Fruit fly (Drosophila melanogaster) whole organism, prepupa: ENCODE measurements around the gene Syx13.

Experiments
- CG10631 ChIP-seq: fragments of 200-800 bp; sonication (Bioruptor generic); optimal IDR thresholded peaks from 2 replicates; lab custom pipeline; 2016; ENCODE audit warnings: missing biosample characterization, missing genetic modification characterization
- CG10669 ChIP-seq: fragments of 200-800 bp; sonication (Bioruptor generic); optimal IDR thresholded peaks from 3 replicates; lab custom pipeline; 2018; ENCODE audit warnings: missing biosample characterization, mild to moderate bottlenecking, missing genetic modification characterization, moderate library complexity
- CG11762 ChIP-seq: fragments of 200-800 bp; sonication (Bioruptor generic); optimal IDR thresholded peaks from 3 replicates; lab custom pipeline; 2016; ENCODE audit warnings: missing biosample characterization, missing genetic modification characterization; ENCODE audit not compliant: insufficient read depth
- CG11902 ChIP-seq: fragments of 200-800 bp; sonication (Bioruptor generic); optimal IDR thresholded peaks from 3 replicates; lab custom pipeline; 2016; ENCODE audit warnings: missing biosample characterization, missing genetic modification characterization
- CG15336 ChIP-seq: fragments of 200-800 bp; sonication (Bioruptor generic); IDR thresholded peaks from 2 replicates; pipeline ENCODE4 v1.3.6; 2022; ENCODE audit warnings: missing biosample characterization, missing genetic modification characterization
- CG1621 ChIP-seq: fragments of 200-800 bp; sonication (Bioruptor generic); optimal IDR thresholded peaks from 3 replicates; lab custom pipeline; 2018; ENCODE audit warnings: missing biosample characterization, mild to moderate bottlenecking, missing genetic modification characterization
- CG3032 ChIP-seq: fragments of 200-800 bp; optimal IDR thresholded peaks from 2 replicates; lab custom pipeline; 2019; ENCODE audit warnings: missing biosample characterization, mild to moderate bottlenecking, missing genetic modification characterization, moderate library complexity
- CG31627 ChIP-seq: fragments of 200-800 bp; sonication (Bioruptor generic); optimal IDR thresholded peaks from 3 replicates; lab custom pipeline; 2016; ENCODE audit warnings: missing biosample characterization, missing genetic modification characterization
- CG34406 ChIP-seq: fragments of 200-800 bp; sonication (Bioruptor generic); optimal IDR thresholded peaks from 3 replicates; lab custom pipeline; 2016; ENCODE audit warnings: missing biosample characterization, missing genetic modification characterization
- CG3919 ChIP-seq: fragments of 200-800 bp; sonication (Bioruptor generic); optimal IDR thresholded peaks from 3 replicates; lab custom pipeline; 2016; ENCODE audit warnings: missing biosample characterization, missing genetic modification characterization
- CG4318 ChIP-seq: fragments of 200-800 bp; sonication (Bioruptor generic); optimal IDR thresholded peaks from 3 replicates; lab custom pipeline; 2017; ENCODE audit warnings: missing biosample characterization, mild to moderate bottlenecking, missing genetic modification characterization
- CG6163 ChIP-seq: fragments of 200-800 bp; sonication (Bioruptor generic); IDR thresholded peaks from 3 replicates; pipeline ENCODE4 v1.3.6; 2022; ENCODE audit warnings: missing biosample characterization, missing genetic modification characterization
- CG6276 ChIP-seq: fragments of 200-800 bp; sonication (Bioruptor generic); optimal IDR thresholded peaks from 2 replicates; lab custom pipeline; 2017; ENCODE audit warnings: missing biosample characterization, mild to moderate bottlenecking, missing genetic modification characterization
- CG6808 ChIP-seq: fragments of 200-800 bp; sonication (Bioruptor generic); optimal IDR thresholded peaks from 3 replicates; lab custom pipeline; 2017; ENCODE audit warnings: missing biosample characterization, missing genetic modification characterization, mild to moderate bottlenecking, moderate library complexity, missing genetic modification reagents
- CG7368 ChIP-seq: fragments of 200-800 bp; sonication (Bioruptor generic); optimal IDR thresholded peaks from 3 replicates; lab custom pipeline; 2016; ENCODE audit warnings: missing biosample characterization, missing genetic modification characterization
- CG8119 ChIP-seq: fragments of 200-800 bp; sonication (Bioruptor generic); IDR thresholded peaks from 3 replicates; pipeline ENCODE4 v1.3.6; 2022; ENCODE audit warnings: missing biosample characterization, missing genetic modification characterization
- CG8319 ChIP-seq: fragments of 200-800 bp; sonication (Bioruptor generic); optimal IDR thresholded peaks from 3 replicates; lab custom pipeline; 2016; ENCODE audit warnings: missing biosample characterization, missing genetic modification characterization
- CG8632 ChIP-seq: fragments of 200-800 bp; sonication (Bioruptor generic); optimal IDR thresholded peaks from 3 replicates; lab custom pipeline; 2016; ENCODE audit warnings: missing biosample characterization, missing genetic modification characterization
- Eip75B ChIP-seq: fragments of 200-800 bp; sonication (Bioruptor generic); optimal IDR thresholded peaks from 3 replicates; lab custom pipeline; 2016; ENCODE audit warnings: missing biosample characterization, missing genetic modification characterization
- Eip78C ChIP-seq: fragments of 200-800 bp; sonication (Bioruptor generic); peaks from one replicate; lab custom pipeline; 2016; ENCODE audit warnings: missing biosample characterization, missing genetic modification characterization
- Ets21C ChIP-seq: fragments of 200-800 bp; sonication (Bioruptor generic); optimal IDR thresholded peaks from 3 replicates; lab custom pipeline; 2016; ENCODE audit warnings: missing biosample characterization, missing genetic modification characterization
- Ets96B ChIP-seq: fragments of 200-800 bp; optimal IDR thresholded peaks from 2 replicates; lab custom pipeline; 2019; ENCODE audit warnings: missing biosample characterization, mild to moderate bottlenecking, missing genetic modification characterization, moderate library complexity
- Hr38 ChIP-seq: sonication (Bioruptor generic); optimal IDR thresholded peaks from 2 replicates; lab custom pipeline; 2016; ENCODE audit warnings: missing biosample characterization, missing genetic modification characterization
- Hr39 ChIP-seq: fragments of 200-800 bp; sonication (Bioruptor generic); optimal IDR thresholded peaks from 2 replicates; lab custom pipeline; 2016; ENCODE audit warnings: missing biosample characterization, missing genetic modification characterization
- Hr4 ChIP-seq: fragments of 200-800 bp; sonication (Bioruptor generic); optimal IDR thresholded peaks from 3 replicates; lab custom pipeline; 2016; ENCODE audit warnings: missing biosample characterization, missing genetic modification characterization
- Met ChIP-seq: fragments of 200-800 bp; sonication (Bioruptor generic); optimal IDR thresholded peaks from 3 replicates; lab custom pipeline; 2016; ENCODE audit warnings: missing biosample characterization, missing genetic modification characterization
- OdsH ChIP-seq: fragments of 200-800 bp; sonication (Bioruptor generic); optimal IDR thresholded peaks from 3 replicates; lab custom pipeline; 2016; ENCODE audit warnings: missing biosample characterization, missing genetic modification characterization
- Smox ChIP-seq: fragments of 200-800 bp; sonication (Bioruptor generic); optimal IDR thresholded peaks from 3 replicates; lab custom pipeline; 2016; ENCODE audit warnings: missing biosample characterization, missing genetic modification characterization
- Sox102F ChIP-seq: fragments of 200-800 bp; sonication (Bioruptor generic); optimal IDR thresholded peaks from 2 replicates; lab custom pipeline; 2016; ENCODE audit warnings: missing biosample characterization, mild to moderate bottlenecking, missing genetic modification characterization
- Sox14 ChIP-seq: fragments of 200-800 bp; sonication (Bioruptor generic); optimal IDR thresholded peaks from 3 replicates; lab custom pipeline; 2016; ENCODE audit warnings: missing biosample characterization, missing genetic modification characterization
- Sox15 ChIP-seq: fragments of 200-800 bp; sonication (Bioruptor generic); optimal IDR thresholded peaks from 3 replicates; lab custom pipeline; 2016; ENCODE audit warnings: missing biosample characterization, missing genetic modification characterization
- achi ChIP-seq: fragments of 200-800 bp; sonication (Bioruptor generic); optimal IDR thresholded peaks from 3 replicates; lab custom pipeline; 2016; ENCODE audit warnings: missing biosample characterization, missing genetic modification characterization
- acj6 ChIP-seq: fragments of 200-800 bp; sonication (Bioruptor generic); optimal IDR thresholded peaks from 3 replicates; lab custom pipeline; 2016; ENCODE audit warnings: missing biosample characterization, missing genetic modification characterization
- dac ChIP-seq: fragments of 200-800 bp; sonication (Bioruptor generic); optimal IDR thresholded peaks from 2 replicates; lab custom pipeline; 2017; ENCODE audit warnings: missing biosample characterization, mild to moderate bottlenecking, missing genetic modification characterization
- dsx ChIP-seq: fragments of 200-800 bp; optimal IDR thresholded peaks from 3 replicates; lab custom pipeline; 2019; ENCODE audit warnings: missing biosample characterization, mild to moderate bottlenecking, missing genetic modification characterization, moderate library complexity; ENCODE audit not compliant: poor library complexity, severe bottlenecking
- fd59A ChIP-seq: fragments of 200-800 bp; sonication (Bioruptor generic); optimal IDR thresholded peaks from 2 replicates; lab custom pipeline; 2017; ENCODE audit warnings: missing biosample characterization, mild to moderate bottlenecking, missing genetic modification characterization, missing genetic modification reagents
- fd85E ChIP-seq: fragments of 200-800 bp; sonication (Bioruptor generic); optimal IDR thresholded peaks from 3 replicates; lab custom pipeline; 2016; ENCODE audit warnings: missing biosample characterization, missing genetic modification characterization
- lz ChIP-seq: fragments of 200-800 bp; sonication (Bioruptor generic); optimal IDR thresholded peaks from 3 replicates; lab custom pipeline; 2016; ENCODE audit warnings: missing biosample characterization, missing genetic modification characterization
- pdm3 ChIP-seq: fragments of 200-800 bp; sonication (Bioruptor generic); optimal IDR thresholded peaks from 3 replicates; lab custom pipeline; 2016; ENCODE audit warnings: missing biosample characterization, missing genetic modification characterization
- salr ChIP-seq, 2 experiments: fragments of 200-800 bp; sonication (Bioruptor generic); optimal IDR thresholded peaks; 3 replicates each; lab custom pipeline; 2016 to 2018; ENCODE audit warnings: missing biosample characterization in 2 of 2, missing genetic modification characterization in 2 of 2, mild to moderate bottlenecking in 1 of 2
- spab ChIP-seq: fragments of 200-800 bp; sonication (Bioruptor generic); optimal IDR thresholded peaks from 2 replicates; lab custom pipeline; 2017; ENCODE audit warnings: missing biosample characterization, mild to moderate bottlenecking, missing genetic modification characterization, missing genetic modification reagents
- ss ChIP-seq, 2 experiments: fragments of 200-800 bp; sonication (Bioruptor generic); optimal IDR thresholded peaks; 2 replicates in 1 of 2; 3 replicates in 1 of 2; lab custom pipeline; 2017 to 2018; ENCODE audit warnings: mild to moderate bottlenecking in 2 of 2, missing biosample characterization in 2 of 2, missing genetic modification characterization in 2 of 2, moderate library complexity in 1 of 2
- svp ChIP-seq: fragments of 200-800 bp; sonication (Bioruptor generic); peaks from one replicate; lab custom pipeline; 2016; ENCODE audit warnings: missing biosample characterization, missing genetic modification characterization
- vri ChIP-seq: fragments of 200-800 bp; sonication (Bioruptor generic); optimal IDR thresholded peaks from 3 replicates; lab custom pipeline; 2016; ENCODE audit warnings: missing biosample characterization, mild to moderate bottlenecking, missing genetic modification characterization

Gene Syx13

DNA sequence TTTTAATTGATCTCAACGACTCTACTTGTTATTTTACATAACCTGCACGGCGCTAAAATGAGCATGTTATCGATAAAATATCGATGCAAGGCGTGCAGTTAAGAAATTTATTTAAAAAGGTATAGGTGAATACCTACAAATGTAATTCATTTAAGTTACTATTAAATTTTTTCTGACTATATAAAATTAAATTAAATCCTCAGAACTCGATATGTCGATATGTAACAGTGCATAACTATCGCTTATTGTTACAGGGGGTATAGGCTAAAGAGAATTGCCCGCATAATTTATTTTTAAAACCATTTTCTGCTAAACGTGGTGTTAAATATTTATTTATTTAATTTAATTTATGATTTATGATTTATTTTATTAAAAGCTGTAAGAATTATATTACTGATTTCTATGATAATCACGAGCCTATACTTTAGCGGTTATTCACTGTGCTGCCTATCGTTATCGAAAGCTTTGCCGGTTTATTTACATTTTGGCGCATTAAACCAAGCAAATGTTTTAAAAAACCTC, 26.4 kb upstream of the Syx13 start, which contains the start of the genes mRpL20 and Icmt (continued):
- TF ChIP-seq CG8319 (GFP tag; lab: Kevin White, UChicago) (peak; percentile 76), svp (GFP tag; lab: Kevin White, UChicago) (peak; percentile 94), CG7368 (peak; percentile 67), Sox102F (GFP tag; lab: Kevin White, UChicago) (peak; percentile 87), CG4318 (peak; percentile 84), CG6808 (GFP tag; lab: Kevin White, UChicago) (peak; percentile 77), CG8632 (GFP tag; lab: Kevin White, UChicago) (peak; percentile 95), spab (GFP tag; lab: Kevin White, UChicago) (peak; percentile 77), fd85E (GFP tag; lab: Kevin White, UChicago) (peak; percentile 35), pdm3 (peak; percentile 87), fd59A (GFP tag; lab: Kevin White, UChicago) (peak; percentile 82), Hr38 (GFP tag; lab: Kevin White, UChicago) (no peak), CG11902 (GFP tag; lab: Kevin White, UChicago) (peak; percentile 86), Met (GFP tag; lab: Kevin White, UChicago) (peak; percentile 83), CG8119 (GFP tag; lab: Robert Waterston, UW) (peak; percentile 98), OdsH (peak; percentile 96)

DNA sequence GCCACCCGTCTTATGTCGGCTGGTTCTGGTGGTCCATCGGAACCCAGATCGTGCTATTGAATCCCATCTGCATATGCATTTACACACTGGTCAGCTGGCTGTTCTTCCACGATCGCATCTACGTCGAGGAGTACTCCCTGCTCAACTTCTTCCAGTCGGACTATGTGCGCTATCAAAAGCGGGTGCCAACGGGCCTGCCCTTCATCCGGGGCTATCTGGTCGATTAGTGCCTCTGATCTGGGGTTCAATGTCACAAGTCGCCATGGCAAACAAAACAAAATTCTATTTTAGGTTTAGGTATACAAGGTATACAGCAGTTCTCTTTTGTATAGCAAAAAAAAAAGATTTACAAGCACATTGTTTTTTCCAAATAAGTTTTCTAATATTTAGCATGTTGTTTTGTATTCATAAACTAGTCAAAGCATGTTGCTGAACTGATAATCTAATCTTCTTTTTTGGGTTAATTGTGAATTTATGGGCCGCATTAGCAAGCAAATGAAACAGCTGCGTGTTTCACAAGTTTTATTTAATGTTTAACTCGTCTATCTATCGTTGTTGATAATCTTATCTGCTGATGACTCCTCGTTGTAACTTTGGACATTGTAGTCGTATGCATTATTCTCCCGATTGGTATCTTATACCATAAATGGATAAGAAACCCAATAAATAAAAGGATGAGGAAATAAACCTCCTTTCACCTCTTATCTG, 24.8 kb upstream of the Syx13 start:
- peak; percentile 78 for TF ChIP-seq svp (GFP tag; lab: Kevin White, UChicago)
- no peak for TF ChIP-seq dsx (GFP tag; lab: Kevin White, UChicago)
- TF ChIP-seq OdsH: no peak

DNA sequence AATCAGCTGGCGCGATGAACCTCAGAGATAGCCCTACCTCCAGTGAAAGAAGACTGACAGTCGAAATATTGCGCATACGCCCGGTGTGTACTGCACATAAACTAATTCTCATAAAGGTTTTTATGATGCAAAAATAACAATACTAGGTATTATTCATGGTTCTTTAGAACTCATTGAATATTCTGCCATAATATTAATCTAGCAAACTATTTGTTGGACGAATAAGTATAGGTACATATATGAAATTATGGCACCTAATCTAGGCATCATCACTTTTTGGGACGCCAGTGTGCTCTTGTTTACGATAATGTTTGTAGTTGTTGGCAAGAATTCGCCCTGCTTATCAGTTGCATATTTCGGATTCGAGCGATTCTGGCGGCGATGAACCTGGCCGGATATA, 22.5 kb upstream of the Syx13 start:
- no peak for TF ChIP-seq fd59A (GFP tag; lab: Kevin White, UChicago)
- TF ChIP-seq Eip78C: peak; percentile 77
- TF ChIP-seq CG34406 (GFP tag; lab: Kevin White, UChicago): peak; percentile 47
- TF ChIP-seq CG31627 (GFP tag; lab: Kevin White, UChicago): peak; percentile 64
- no peak for TF ChIP-seq dac
- no peak for TF ChIP-seq CG6276 (GFP tag; lab: Kevin White, UChicago)
- peak; percentile 53 for TF ChIP-seq Sox14 (GFP tag; lab: Kevin White, UChicago)
- peak; percentile 35 for TF ChIP-seq acj6 (GFP tag; lab: Kevin White, UChicago)
- TF ChIP-seq Hr39: peak; percentile 79
- peak; percentile 23; the same call in 1 of the 2 replicates for TF ChIP-seq CG15336 (GFP tag; lab: Robert Waterston, UW)
- TF ChIP-seq CG11902 (GFP tag; lab: Kevin White, UChicago): peak; percentile 36
- TF ChIP-seq CG6808 (GFP tag; lab: Kevin White, UChicago): no peak
- peak; percentile 71 for TF ChIP-seq Met (GFP tag; lab: Kevin White, UChicago)
- TF ChIP-seq CG6163 (GFP tag; lab: Robert Waterston, UW): 0 out of 3 replicates have a peak, but pooled peaks have one; percentile 14
- TF ChIP-seq Smox (GFP tag; lab: Kevin White, UChicago): peak; percentile 75
- TF ChIP-seq salr (GFP tag; optimal IDR thresholded peaks at IDR 0.05; lab: Kevin White, UChicago): peak in 1 of 2 experiments; percentile 32
- no peak for TF ChIP-seq CG10669 (GFP tag; lab: Kevin White, UChicago)
- TF ChIP-seq achi (GFP tag; lab: Kevin White, UChicago): peak; percentile 43
- peak; percentile 59 for TF ChIP-seq vri
- TF ChIP-seq OdsH: peak; percentile 54
- TF ChIP-seq CG10631 (GFP tag; lab: Kevin White, UChicago): peak; percentile 1
- TF ChIP-seq svp (GFP tag; lab: Kevin White, UChicago): peak; percentile 97
- peak; percentile 32 for TF ChIP-seq Sox15
- TF ChIP-seq Ets21C: peak; percentile 60
- no peak for TF ChIP-seq ss (GFP tag; optimal IDR thresholded peaks at IDR 0.05; lab: Kevin White, UChicago)
- TF ChIP-seq CG11762 (GFP tag; lab: Kevin White, UChicago): peak; percentile 32
- no peak for TF ChIP-seq CG1621
- peak; percentile 80 for TF ChIP-seq Sox102F (GFP tag; lab: Kevin White, UChicago)
- no peak for TF ChIP-seq fd85E (GFP tag; lab: Kevin White, UChicago)
- TF ChIP-seq lz (GFP tag; lab: Kevin White, UChicago): peak; percentile 79
- TF ChIP-seq pdm3: peak; percentile 50
- TF ChIP-seq Eip75B (GFP tag; lab: Kevin White, UChicago): peak; percentile 45
- TF ChIP-seq spab (GFP tag; lab: Kevin White, UChicago): no peak
- TF ChIP-seq dsx (GFP tag; lab: Kevin White, UChicago): no peak
- TF ChIP-seq Hr4: peak; percentile 28
- TF ChIP-seq Ets96B: no peak
- TF ChIP-seq CG3032: no peak
- TF ChIP-seq CG3919 (GFP tag; lab: Kevin White, UChicago): peak; percentile 30
